Fruit fly (Drosophila melanogaster) whole organism, embryonic: ENCODE measurements around the gene kibra.

Experiments used
- Asciz ChIP-seq: fragments of 200-800 bp; sonication (Bioruptor generic); optimal IDR thresholded peaks from 2 replicates; lab custom pipeline; 2017; ENCODE audit warnings: missing biosample characterization, mild to moderate bottlenecking, missing genetic modification characterization, missing genetic modification reagents
- Atf3 ChIP-seq: fragments of 200-800 bp; sonication (Bioruptor generic); optimal IDR thresholded peaks from 3 replicates; lab custom pipeline; 2016; ENCODE audit warnings: missing biosample characterization, missing genetic modification characterization
- CG10147 ChIP-seq: fragments of 200-800 bp; sonication (Bioruptor generic); optimal IDR thresholded peaks from 2 replicates; lab custom pipeline; 2019; ENCODE audit warnings: missing biosample characterization, mild to moderate bottlenecking, missing genetic modification characterization, moderate library complexity
- CG10543 ChIP-seq: fragments of 200-800 bp; sonication (Bioruptor generic); optimal IDR thresholded peaks from 3 replicates; lab custom pipeline; 2017; ENCODE audit warnings: missing biosample characterization, mild to moderate bottlenecking, missing genetic modification characterization, moderate library complexity
- CG11085 ChIP-seq: fragments of 200-800 bp; sonication (Bioruptor generic); IDR thresholded peaks from 2 replicates; pipeline ENCODE4 v1.3.6; 2022; ENCODE audit warnings: missing biosample characterization, missing genetic modification characterization
- CG12391 ChIP-seq: fragments of 200-800 bp; sonication (Bioruptor generic); optimal IDR thresholded peaks from 3 replicates; lab custom pipeline; 2018; ENCODE audit warnings: missing biosample characterization, mild to moderate bottlenecking, missing genetic modification characterization, moderate library complexity
- CG12659 ChIP-seq: fragments of 200-800 bp; sonication (Bioruptor generic); optimal IDR thresholded peaks from 3 replicates; lab custom pipeline; 2017; ENCODE audit warnings: mild to moderate bottlenecking, missing biosample characterization, missing genetic modification reagents, missing genetic modification characterization
- CG13894 ChIP-seq: fragments of 200-800 bp; sonication (Bioruptor generic); optimal IDR thresholded peaks from 3 replicates; lab custom pipeline; 2018; ENCODE audit warnings: missing biosample characterization, mild to moderate bottlenecking, missing genetic modification characterization, moderate library complexity
- CG1602 ChIP-seq: fragments of 200-800 bp; sonication (Bioruptor generic); optimal IDR thresholded peaks from 3 replicates; lab custom pipeline; 2016; ENCODE audit warnings: missing biosample characterization, missing genetic modification characterization
- CG17186 ChIP-seq: fragments of 200-800 bp; sonication (Bioruptor generic); optimal IDR thresholded peaks from 3 replicates; lab custom pipeline; 2017; ENCODE audit warnings: missing biosample characterization, missing genetic modification reagents, missing genetic modification characterization
- CG17385 ChIP-seq: fragments of 200-800 bp; sonication (Bioruptor generic); optimal IDR thresholded peaks from 3 replicates; lab custom pipeline; 2018; ENCODE audit warnings: missing biosample characterization, mild to moderate bottlenecking, missing genetic modification characterization
- CG17802 ChIP-seq: fragments of 200-800 bp; sonication (Bioruptor generic); optimal IDR thresholded peaks from 2 replicates; lab custom pipeline; 2018; ENCODE audit warnings: missing biosample characterization, mild to moderate bottlenecking, missing genetic modification characterization, moderate library complexity
- CG18619 ChIP-seq: fragments of 200-800 bp; sonication (Bioruptor generic); optimal IDR thresholded peaks from 3 replicates; lab custom pipeline; 2017; ENCODE audit warnings: missing biosample characterization, mild to moderate bottlenecking, missing genetic modification characterization
- CG2120 ChIP-seq: fragments of 200-800 bp; sonication (Bioruptor generic); optimal IDR thresholded peaks from 3 replicates; lab custom pipeline; 2016; ENCODE audit warnings: missing biosample characterization, missing genetic modification characterization
- CG2889 ChIP-seq: fragments of 200-800 bp; sonication (Bioruptor generic); IDR thresholded peaks from 3 replicates; pipeline ENCODE4 v1.3.6; 2022; ENCODE audit warnings: missing biosample characterization, missing genetic modification characterization
- CG32767 ChIP-seq: fragments of 200-800 bp; sonication (Bioruptor generic); IDR thresholded peaks from 2 replicates; pipeline ENCODE4 v1.3.6; 2022; ENCODE audit warnings: missing biosample characterization, missing genetic modification characterization
- CG33557 ChIP-seq: fragments of 200-800 bp; sonication (Bioruptor generic); optimal IDR thresholded peaks from 2 replicates; lab custom pipeline; 2019; ENCODE audit warnings: missing biosample characterization, mild to moderate bottlenecking, missing genetic modification characterization, moderate library complexity
- CG3838 ChIP-seq: fragments of 200-800 bp; sonication (Bioruptor generic); optimal IDR thresholded peaks from 3 replicates; lab custom pipeline; 2016; ENCODE audit warnings: missing biosample characterization, missing genetic modification characterization
- CG6765 ChIP-seq: fragments of 200-800 bp; sonication (Bioruptor generic); optimal IDR thresholded peaks from 3 replicates; lab custom pipeline; 2017; ENCODE audit warnings: missing biosample characterization, mild to moderate bottlenecking, missing genetic modification characterization
- CG7928 ChIP-seq: fragments of 200-800 bp; sonication (Bioruptor generic); optimal IDR thresholded peaks from 2 replicates; lab custom pipeline; 2017; ENCODE audit warnings: missing biosample characterization, mild to moderate bottlenecking, missing genetic modification characterization
- CG7963 ChIP-seq: fragments of 200-800 bp; sonication (Bioruptor generic); IDR thresholded peaks from 3 replicates; pipeline ENCODE4 v1.3.6; 2022; ENCODE audit warnings: missing biosample characterization, missing genetic modification characterization; ENCODE audit not compliant: partially characterized antibody
- CG8089 ChIP-seq: fragments of 200-800 bp; sonication (Bioruptor generic); optimal IDR thresholded peaks from 3 replicates; lab custom pipeline; 2016; ENCODE audit warnings: missing biosample characterization, missing genetic modification characterization
- CG8924 ChIP-seq: fragments of 200-800 bp; optimal IDR thresholded peaks from 3 replicates; lab custom pipeline; 2019; ENCODE audit warnings: missing biosample characterization, mild to moderate bottlenecking, missing genetic modification characterization, moderate library complexity
- CG9727 ChIP-seq: fragments of 200-800 bp; sonication (Bioruptor generic); optimal IDR thresholded peaks from 3 replicates; lab custom pipeline; 2017; ENCODE audit warnings: missing biosample characterization, mild to moderate bottlenecking, missing genetic modification characterization
- CTCF ChIP-seq: fragments of 200-800 bp; sonication (Bioruptor generic); optimal IDR thresholded peaks from 2 replicates; lab custom pipeline; 2017; ENCODE audit warnings: missing biosample characterization, mild to moderate bottlenecking, missing genetic modification characterization, moderate library complexity
- CoRest ChIP-seq: fragments of 200-800 bp; sonication (Bioruptor generic); optimal IDR thresholded peaks from 3 replicates; lab custom pipeline; 2018; ENCODE audit warnings: missing biosample characterization, mild to moderate bottlenecking, missing genetic modification characterization, moderate library complexity
- D19A ChIP-seq: fragments of 200-800 bp; optimal IDR thresholded peaks from 3 replicates; lab custom pipeline; 2019; ENCODE audit warnings: missing biosample characterization, mild to moderate bottlenecking, missing genetic modification characterization, moderate library complexity
- D19B ChIP-seq: fragments of 200-800 bp; sonication (Bioruptor generic); optimal IDR thresholded peaks from 2 replicates; lab custom pipeline; 2017; ENCODE audit warnings: missing biosample characterization, mild to moderate bottlenecking, missing genetic modification characterization
- HHEX ChIP-seq: fragments of 200-800 bp; sonication (Bioruptor generic); optimal IDR thresholded peaks from 3 replicates; lab custom pipeline; 2017; ENCODE audit warnings: missing biosample characterization, mild to moderate bottlenecking, missing genetic modification characterization, missing genetic modification reagents
- HLH3B ChIP-seq: fragments of 200-800 bp; sonication (Bioruptor generic); IDR thresholded peaks from 2 replicates; pipeline ENCODE4 v1.3.6; 2022; ENCODE audit warnings: missing biosample characterization, missing genetic modification characterization
- Lim3 ChIP-seq: fragments of 200-800 bp; sonication (Bioruptor generic); IDR thresholded peaks from 2 replicates; pipeline ENCODE4 v1.3.6; 2022; ENCODE audit warnings: missing biosample characterization, missing genetic modification characterization
- Oaz ChIP-seq: fragments of 200-800 bp; sonication (Bioruptor generic); IDR thresholded peaks from 2 replicates; pipeline ENCODE4 v1.3.6; 2022; ENCODE audit warnings: missing biosample characterization, missing genetic modification characterization
- PHDP ChIP-seq: fragments of 200-800 bp; sonication (Bioruptor generic); optimal IDR thresholded peaks from 3 replicates; lab custom pipeline; 2018; ENCODE audit warnings: missing biosample characterization, mild to moderate bottlenecking, missing genetic modification characterization, moderate library complexity
- corto ChIP-seq: fragments of 200-800 bp; sonication (Bioruptor generic); optimal IDR thresholded peaks from 2 replicates; lab custom pipeline; 2016; ENCODE audit warnings: missing biosample characterization, mild to moderate bottlenecking, missing genetic modification characterization, moderate library complexity
- dysf ChIP-seq: fragments of 200-800 bp; sonication (Bioruptor generic); IDR thresholded peaks from 3 replicates; pipeline ENCODE4 v1.3.6; 2022; ENCODE audit warnings: missing biosample characterization, missing genetic modification characterization
- eve ChIP-seq, 2 experiments: fragments of >200 bp; optimal IDR thresholded peaks; 2 replicates each; lab custom pipeline; 2017; ENCODE audit warnings: missing biosample characterization in 2 of 2, missing genetic modification characterization in 2 of 2
- fd96Cb ChIP-seq: fragments of 200-800 bp; sonication (Bioruptor generic); optimal IDR thresholded peaks from 2 replicates; lab custom pipeline; 2018; ENCODE audit warnings: missing biosample characterization, mild to moderate bottlenecking, missing genetic modification characterization, moderate library complexity
- grau ChIP-seq: fragments of 200-800 bp; optimal IDR thresholded peaks from 3 replicates; lab custom pipeline; 2019; ENCODE audit warnings: missing biosample characterization, mild to moderate bottlenecking, missing genetic modification characterization, moderate library complexity
- grn ChIP-seq: fragments of 200-800 bp; sonication (Bioruptor generic); optimal IDR thresholded peaks from 3 replicates; lab custom pipeline; 2017; ENCODE audit warnings: missing biosample characterization, missing genetic modification characterization
- lola ChIP-seq, 3 experiments: fragments of >200 bp in 2 of 3; fragments of 200-800 bp in 1 of 3; sonication (Bioruptor generic) in 1 of 3; optimal IDR thresholded peaks; 2 replicates each; lab custom pipeline; 2017 to 2019; ENCODE audit warnings: missing biosample characterization in 3 of 3, missing genetic modification characterization in 3 of 3, mild to moderate bottlenecking in 1 of 3, moderate library complexity in 1 of 3
- onecut ChIP-seq: fragments of 200-800 bp; sonication (Bioruptor generic); IDR thresholded peaks from 2 replicates; pipeline ENCODE4 v1.3.6; 2022; ENCODE audit warnings: missing biosample characterization, missing genetic modification characterization
- repo ChIP-seq: fragments of 200-800 bp; sonication (Bioruptor generic); optimal IDR thresholded peaks from 2 replicates; lab custom pipeline; 2016; ENCODE audit warnings: missing biosample characterization, missing genetic modification characterization
- scrt ChIP-seq: fragments of 200-800 bp; sonication (Bioruptor generic); optimal IDR thresholded peaks from 2 replicates; lab custom pipeline; 2018; ENCODE audit warnings: missing biosample characterization, mild to moderate bottlenecking, missing genetic modification characterization, moderate library complexity
- stc ChIP-seq: fragments of 200-800 bp; sonication (Bioruptor generic); IDR thresholded peaks from 2 replicates; pipeline ENCODE4 v1.3.6; 2022; ENCODE audit warnings: missing biosample characterization, missing genetic modification characterization
- tgo ChIP-seq: fragments of 200-800 bp; sonication (Bioruptor generic); IDR thresholded peaks from 3 replicates; pipeline ENCODE4 v1.3.6; 2022; ENCODE audit warnings: missing biosample characterization, missing genetic modification characterization
- unpg ChIP-seq: fragments of 200-800 bp; sonication (Bioruptor generic); optimal IDR thresholded peaks from 3 replicates; lab custom pipeline; 2018; ENCODE audit warnings: missing biosample characterization, mild to moderate bottlenecking, missing genetic modification characterization, moderate library complexity
- vvl ChIP-seq: fragments of 200-800 bp; sonication (Bioruptor generic); IDR thresholded peaks from 2 replicates; pipeline ENCODE4 v1.3.6; 2022; ENCODE audit warnings: missing biosample characterization, missing genetic modification characterization
- zfh1 ChIP-seq: fragments of 200-800 bp; sonication (Bioruptor generic); IDR thresholded peaks from 3 replicates; pipeline ENCODE4 v1.3.6; 2022; ENCODE audit warnings: missing biosample characterization, missing genetic modification characterization

Gene kibra

dm6 chr3R:14728713-14729685 lies 4.9 kb upstream of the kibra start (continued):
- TF ChIP-seq Lim3 (no peak), Atf3 (no peak), repo (GFP tag; lab: Kevin White, UChicago) (no peak), CG11085 (no peak), CG3838 (GFP tag; lab: Kevin White, UChicago) (no peak), Asciz (GFP tag; lab: Kevin White, UChicago) (peak; percentile 41), vvl (GFP tag; lab: Robert Waterston, UW) (peak; percentile 66), CG13894 (tag; lab: Kevin White, UChicago) (peak; percentile 62), eve (GFP tag; optimal IDR thresholded peaks at IDR 0.05; lab: Kevin White, UChicago) (no peak), Oaz (GFP tag; lab: Robert Waterston, UW) (0 out of 2 replicates have a peak, but pooled peaks have one; percentile 31), D19B (GFP tag; lab: Kevin White, UChicago) (no peak), CG12391 (tag; lab: Kevin White, UChicago) (peak; percentile 71), grn (no peak), corto (GFP tag; lab: Kevin White, UChicago) (peak; percentile 68), PHDP (tag; lab: Kevin White, UChicago) (peak; percentile 66), CG10543 (GFP tag; lab: Kevin White, UChicago) (no peak), CG7963 (GFP tag; lab: Robert Waterston, UW) (no peak), CG33557 (no peak), CG2889 (GFP tag; lab: Robert Waterston, UW) (no peak), fd96Cb (tag; lab: Kevin White, UChicago) (peak; percentile 54), dysf (GFP tag; lab: Robert Waterston, UW) (peak; percentile 35; the same call in 1 of the 3 replicates), CG10147 (peak; percentile 21), CG12659 (GFP tag; lab: Kevin White, UChicago) (peak; percentile 57), zfh1 (GFP tag; lab: Robert Waterston, UW) (no peak), HHEX (GFP tag; lab: Kevin White, UChicago) (peak; percentile 18), lola (GFP tag; optimal IDR thresholded peaks at IDR 0.05; lab: Kevin White, UChicago) (peak in 1 of 3 experiments; percentile 1), CG6765 (GFP tag; lab: Kevin White, UChicago) (peak; percentile 45), CG17385 (GFP tag; lab: Kevin White, UChicago) (peak; percentile 53), unpg (GFP tag; lab: Kevin White, UChicago) (peak; percentile 59), CG17802 (tag; lab: Kevin White, UChicago) (no peak), HLH3B (GFP tag; lab: Robert Waterston, UW) (peak; percentile 76), CG32767 (peak; percentile 69; the same call in 1 of the 2 replicates), CG1602 (peak; percentile 28), CG18619 (GFP tag; lab: Kevin White, UChicago) (peak; percentile 3), CTCF (GFP tag; lab: Kevin White, UChicago) (no peak), scrt (GFP tag; lab: Kevin White, UChicago) (peak; percentile 47), tgo (GFP tag; lab: Robert Waterston, UW) (peak; percentile 60; the same call in 2 of the 3 replicates), grau (tag; lab: Kevin White, UChicago) (peak; percentile 70), onecut (GFP tag; lab: Robert Waterston, UW) (peak; percentile 25; the same call in 1 of the 2 replicates), CG8924 (tag; lab: Kevin White, UChicago) (peak; percentile 68), CG2120 (GFP tag; lab: Kevin White, UChicago) (peak; percentile 18), CG17186 (GFP tag; lab: Kevin White, UChicago) (no peak), CG8089 (no peak), D19A (peak; percentile 45), CoRest (tag; lab: Kevin White, UChicago) (peak; percentile 71), CG9727 (peak; percentile 28), CG7928 (no peak), stc (GFP tag; lab: Robert Waterston, UW) (peak; percentile 65)
